Worm (Caenorhabditis elegans): ENCODE data around the gene sna-1.

Gene sna-1

ce11 chrV:6736108-6736507, 25.6 kb upstream of the sna-1 start:
- TF ChIP-seq nhr-85 (tag) (peak; percentile 63), pqm-1 (tag; optimal IDR thresholded peaks at IDR 0.05) (no peak), nhr-11 (tag; optimal IDR thresholded peaks at IDR 0.05) (no peak), unc-86 (tag; optimal IDR thresholded peaks at IDR 0.05) (no peak)

- TF ChIP-seq rnt-1 (tag; optimal IDR thresholded peaks at IDR 0.05) (no peak), aly-2 (tag; optimal IDR thresholded peaks at IDR 0.05) (no peak), C34B4.2 (tag; optimal IDR thresholded peaks at IDR 0.05) (no peak), fkh-4 (tag; optimal IDR thresholded peaks at IDR 0.05; ENCODE audit: borderline replicate concordance) (no peak), vab-15 (tag; optimal IDR thresholded peaks at IDR 0.05) (no peak), lin-15B (tag; optimal IDR thresholded peaks at IDR 0.05) (no peak), unc-130 (tag; optimal IDR thresholded peaks at IDR 0.05) (no peak), nhr-11 (tag; optimal IDR thresholded peaks at IDR 0.05) (no peak), ceh-88 (GFP tag; IDR thresholded peaks at IDR 0.05) (no peak), irx-1 (tag; optimal IDR thresholded peaks at IDR 0.05) (no peak), xbp-1 (tag; optimal IDR thresholded peaks at IDR 0.05) (no peak), mep-1 (tag; optimal IDR thresholded peaks at IDR 0.05) (no peak)
Observed at ce11 chrV:6732995-6733394, 22.5 kb upstream of the sna-1 start, which contains the start of gene grl-8. grl-8 (minus strand) TSS chrV:6733095.

- TF ChIP-seq efl-1 (optimal IDR thresholded peaks at IDR 0.05), result no peak
- peak in 1 of 2 experiments; percentile 53 for TF ChIP-seq efl-1 (GFP tag; optimal IDR thresholded peaks at IDR 0.05 in 1 of 2)
- peak in 1 of 6 experiments; percentile 3 for TF ChIP-seq elt-3 (tag; optimal IDR thresholded peaks at IDR 0.05)
- TF ChIP-seq swsn-7 (tag; optimal IDR thresholded peaks at IDR 0.05), result no peak
- TF ChIP-seq blmp-1 (tag; optimal IDR thresholded peaks at IDR 0.05), result peak; percentile 24
Observed at ce11 chrV:6731594-6731993, 21.1 kb upstream of the sna-1 start, which contains the start of gene grl-9. grl-9 (minus strand) TSS chrV:6731694.

DNA sequence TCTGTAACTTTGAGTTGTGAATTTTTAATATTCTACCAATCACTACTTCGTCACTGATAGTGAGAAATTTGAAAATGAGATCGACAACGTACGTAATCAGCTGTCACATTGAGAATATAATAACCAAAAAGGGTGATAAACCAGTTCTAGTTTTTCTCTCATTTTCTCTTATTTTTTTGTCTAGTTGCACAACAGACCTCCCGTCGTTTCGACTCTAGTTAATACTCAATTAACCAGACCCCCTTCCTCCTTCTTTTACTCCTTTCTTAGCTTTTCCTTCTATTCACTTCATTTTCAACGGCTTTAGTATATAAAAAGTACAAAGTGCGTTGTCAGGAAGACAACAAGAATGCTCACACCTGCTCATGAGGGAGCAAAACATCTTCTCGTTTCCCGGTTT, 16.7 kb upstream of the sna-1 start, which contains the start of gene ZC487.1:
TSS of gene ZC487.1 (plus strand) at position 301 of the 400 bp plus-strand sequence.
- TF ChIP-seq nhr-71 (tag; optimal IDR thresholded peaks at IDR 0.05), result no peak
- no peak for TF ChIP-seq elt-2 (tag; optimal IDR thresholded peaks at IDR 0.05)
- TF ChIP-seq unc-30 (tag; optimal IDR thresholded peaks at IDR 0.05), result no peak
- TF ChIP-seq hpl-2 (GFP tag; optimal IDR thresholded peaks at IDR 0.05), result no peak
- TF ChIP-seq nhr-77 (tag; optimal IDR thresholded peaks at IDR 0.05), result no peak
- no peak for TF ChIP-seq ztf-4 (tag; optimal IDR thresholded peaks at IDR 0.05)
- TF ChIP-seq lin-14 (GFP tag; optimal IDR thresholded peaks at IDR 0.05), result no peak
- TF ChIP-seq irx-1 (tag; optimal IDR thresholded peaks at IDR 0.05), result no peak
- no peak for TF ChIP-seq swsn-7 (tag; optimal IDR thresholded peaks at IDR 0.05)
- TF ChIP-seq rnt-1 (tag; optimal IDR thresholded peaks at IDR 0.05), result no peak
- no peak for TF ChIP-seq lin-35 (GFP tag; optimal IDR thresholded peaks at IDR 0.05)
- TF ChIP-seq sup-37 (GFP tag; optimal IDR thresholded peaks at IDR 0.05), result no peak
- no peak for TF ChIP-seq Y116A8C.19 (tag; optimal IDR thresholded peaks at IDR 0.05; ENCODE audit: borderline replicate concordance)
- no peak for TF ChIP-seq xbp-1 (tag; optimal IDR thresholded peaks at IDR 0.05)
- no peak for TF ChIP-seq nhr-20 (tag; optimal IDR thresholded peaks at IDR 0.05)
- TF ChIP-seq nhr-84 (tag; optimal IDR thresholded peaks at IDR 0.05), result no peak
- TF ChIP-seq ceh-88 (GFP tag; IDR thresholded peaks at IDR 0.05), result no peak
- TF ChIP-seq nhr-85 (tag), result no peak
- no peak for TF ChIP-seq fos-1 (tag; optimal IDR thresholded peaks at IDR 0.05)
- no peak for TF ChIP-seq C04F5.9 (tag; optimal IDR thresholded peaks at IDR 0.05)

DNA sequence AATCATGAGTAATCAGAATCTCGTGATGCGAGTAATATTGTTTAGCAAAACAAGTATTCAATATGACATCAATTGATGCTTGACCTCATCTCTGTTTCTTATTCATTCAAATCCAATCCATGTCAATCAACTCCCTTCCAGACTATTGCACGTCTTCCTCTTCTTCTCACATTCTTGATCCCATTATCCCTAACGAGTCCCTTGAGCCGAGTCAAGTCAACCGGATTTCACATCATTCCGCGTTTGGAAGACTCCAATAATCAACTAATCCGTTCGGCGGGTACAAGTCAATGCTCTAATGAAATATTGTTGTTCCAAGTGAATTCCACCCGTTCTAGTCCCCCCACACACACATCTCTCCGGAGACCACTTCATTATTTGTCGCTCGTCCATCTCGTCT, 15.8 kb upstream of the sna-1 start:
- TF ChIP-seq dsc-1 (tag; optimal IDR thresholded peaks at IDR 0.05) (peak; percentile 85), efl-1 (optimal IDR thresholded peaks at IDR 0.05) (no peak), efl-1 (GFP tag; optimal IDR thresholded peaks at IDR 0.05 in 1 of 2) (peak in 1 of 2 experiments; percentile 59), nhr-20 (tag; optimal IDR thresholded peaks at IDR 0.05) (no peak), fkh-4 (tag; optimal IDR thresholded peaks at IDR 0.05; ENCODE audit: borderline replicate concordance) (no peak), fkh-8 (tag; optimal IDR thresholded peaks at IDR 0.05) (peak; percentile 4), lin-14 (GFP tag; optimal IDR thresholded peaks at IDR 0.05) (peak; percentile 52), egl-13 (tag; optimal IDR thresholded peaks at IDR 0.05) (peak; percentile 15)
